Fruit fly (Drosophila melanogaster) whole organism, embryonic: ENCODE measurements around the gene Nckx30C.
A peak's percentile ranks its signal among the peaks of the same experiment; 100 is the strongest.

Source experiments
- B-H1 ChIP-seq: fragments of 200-800 bp; sonication (Bioruptor generic); IDR thresholded peaks from 3 replicates; pipeline ENCODE4 v1.3.6; 2022; ENCODE audit warnings: missing biosample characterization, missing genetic modification characterization
- CG10147 ChIP-seq: fragments of 200-800 bp; sonication (Bioruptor generic); optimal IDR thresholded peaks from 2 replicates; lab custom pipeline; 2019; ENCODE audit warnings: missing biosample characterization, mild to moderate bottlenecking, missing genetic modification characterization, moderate library complexity
- CG10321 ChIP-seq: fragments of 200-800 bp; sonication (Bioruptor generic); IDR thresholded peaks from 2 replicates; pipeline ENCODE4 v1.3.6; 2022; ENCODE audit warnings: missing biosample characterization, missing genetic modification characterization
- CG10366 ChIP-seq: fragments of 200-800 bp; sonication (Bioruptor generic); IDR thresholded peaks from 2 replicates; pipeline ENCODE4 v1.3.6; 2022; ENCODE audit warnings: missing biosample characterization, missing genetic modification characterization
- CG11696 ChIP-seq: fragments of 200-800 bp; sonication (Bioruptor generic); IDR thresholded peaks from 2 replicates; pipeline ENCODE4 v1.3.6; 2022; ENCODE audit warnings: missing biosample characterization, missing genetic modification characterization
- CG14441 ChIP-seq: fragments of 200-800 bp; sonication (Bioruptor generic); IDR thresholded peaks from 2 replicates; pipeline ENCODE4 v1.3.6; 2022; ENCODE audit warnings: missing biosample characterization, missing genetic modification characterization
- CG15269 ChIP-seq: fragments of 200-800 bp; sonication (Bioruptor generic); optimal IDR thresholded peaks from 2 replicates; lab custom pipeline; 2018; ENCODE audit warnings: missing biosample characterization, mild to moderate bottlenecking, missing genetic modification characterization, moderate library complexity
- CG16779 ChIP-seq: fragments of 200-800 bp; sonication (Bioruptor generic); IDR thresholded peaks from 2 replicates; pipeline ENCODE4 v1.3.6; 2022; ENCODE audit warnings: missing biosample characterization, missing genetic modification characterization
- CG17361 ChIP-seq: fragments of 200-800 bp; sonication (Bioruptor generic); IDR thresholded peaks from 3 replicates; pipeline ENCODE4 v1.3.6; 2022; ENCODE audit warnings: missing biosample characterization, missing genetic modification characterization
- CG17802 ChIP-seq: fragments of 200-800 bp; sonication (Bioruptor generic); optimal IDR thresholded peaks from 2 replicates; lab custom pipeline; 2018; ENCODE audit warnings: missing biosample characterization, mild to moderate bottlenecking, missing genetic modification characterization, moderate library complexity
- CG17829 ChIP-seq: fragments of 200-800 bp; optimal IDR thresholded peaks from 2 replicates; lab custom pipeline; 2019; ENCODE audit warnings: missing biosample characterization, mild to moderate bottlenecking, missing genetic modification characterization, moderate library complexity
- CG17912 ChIP-seq: fragments of 200-800 bp; sonication (Bioruptor generic); optimal IDR thresholded peaks from 2 replicates; lab custom pipeline; 2018; ENCODE audit warnings: missing biosample characterization, mild to moderate bottlenecking, missing genetic modification characterization
- CG1792 ChIP-seq: fragments of 200-800 bp; sonication (Bioruptor generic); optimal IDR thresholded peaks from 2 replicates; lab custom pipeline; 2016; ENCODE audit warnings: missing biosample characterization, missing genetic modification characterization
- CG2199 ChIP-seq: fragments of 200-800 bp; sonication (Bioruptor generic); IDR thresholded peaks from 3 replicates; pipeline ENCODE4 v1.3.6; 2022; ENCODE audit warnings: missing biosample characterization, missing genetic modification characterization
- CG3847 ChIP-seq: fragments of 200-800 bp; sonication (Bioruptor generic); IDR thresholded peaks from 2 replicates; pipeline ENCODE4 v1.3.6; 2022; ENCODE audit warnings: missing biosample characterization, missing genetic modification characterization
- CG4282 ChIP-seq: fragments of 200-800 bp; sonication (Bioruptor generic); optimal IDR thresholded peaks from 2 replicates; lab custom pipeline; 2016; ENCODE audit warnings: missing biosample characterization, missing genetic modification characterization
- CG4424 ChIP-seq: fragments of 200-800 bp; sonication (Bioruptor generic); optimal IDR thresholded peaks from 3 replicates; lab custom pipeline; 2016; ENCODE audit warnings: missing biosample characterization, missing genetic modification characterization
- CG4707 ChIP-seq: fragments of 200-800 bp; sonication (Bioruptor generic); optimal IDR thresholded peaks from 2 replicates; lab custom pipeline; 2018; ENCODE audit warnings: missing biosample characterization, mild to moderate bottlenecking, missing genetic modification characterization, moderate library complexity
- CG6254 ChIP-seq: fragments of 200-800 bp; sonication (Bioruptor generic); optimal IDR thresholded peaks from 3 replicates; lab custom pipeline; 2017; ENCODE audit warnings: mild to moderate bottlenecking, missing biosample characterization, missing genetic modification reagents, missing genetic modification characterization
- CG6765 ChIP-seq: fragments of 200-800 bp; sonication (Bioruptor generic); optimal IDR thresholded peaks from 3 replicates; lab custom pipeline; 2017; ENCODE audit warnings: missing biosample characterization, mild to moderate bottlenecking, missing genetic modification characterization
- CG7271 ChIP-seq: fragments of 200-800 bp; sonication (Bioruptor generic); optimal IDR thresholded peaks from 2 replicates; lab custom pipeline; 2018; ENCODE audit warnings: missing biosample characterization, mild to moderate bottlenecking, missing genetic modification characterization, moderate library complexity
- CG8290 ChIP-seq, 3 experiments: fragments of 200-800 bp; sonication (Bioruptor generic); optimal IDR thresholded peaks; 2 replicates each; lab custom pipeline; 2016 to 2019; ENCODE audit warnings: missing biosample characterization in 3 of 3, missing genetic modification characterization in 3 of 3, mild to moderate bottlenecking in 2 of 3, moderate library complexity in 1 of 3
- CG8478 ChIP-seq: fragments of >200 bp; optimal IDR thresholded peaks from 2 replicates; lab custom pipeline; 2018
- Deaf1 ChIP-seq: fragments of 200-800 bp; optimal IDR thresholded peaks from 3 replicates; lab custom pipeline; 2019; ENCODE audit warnings: missing biosample characterization, mild to moderate bottlenecking, missing genetic modification characterization, moderate library complexity
- Dfd ChIP-seq, 2 experiments: fragments of >200 bp; optimal IDR thresholded peaks; 2 replicates each; lab custom pipeline; 2017; ENCODE audit warnings: missing biosample characterization in 2 of 2, missing genetic modification characterization in 2 of 2
- ERR ChIP-seq: fragments of 200-800 bp; sonication (Bioruptor generic); optimal IDR thresholded peaks from 2 replicates; lab custom pipeline; 2016; ENCODE audit warnings: missing biosample characterization, missing genetic modification characterization
- HLH3B ChIP-seq: fragments of 200-800 bp; sonication (Bioruptor generic); IDR thresholded peaks from 2 replicates; pipeline ENCODE4 v1.3.6; 2022; ENCODE audit warnings: missing biosample characterization, missing genetic modification characterization
- HLH4C ChIP-seq: fragments of 200-800 bp; sonication (Bioruptor generic); IDR thresholded peaks from 3 replicates; pipeline ENCODE4 v1.3.6; 2022; ENCODE audit warnings: missing biosample characterization, missing genetic modification characterization; ENCODE audit not compliant: partially characterized antibody
- Hr78 ChIP-seq, 2 experiments: fragments of 200-800 bp in 1 of 2; fragments of >200 bp in 1 of 2; sonication (Bioruptor generic) in 1 of 2; optimal IDR thresholded peaks; 2 replicates each; lab custom pipeline; 2017 to 2019; ENCODE audit warnings: missing biosample characterization in 2 of 2, missing genetic modification characterization in 2 of 2, mild to moderate bottlenecking in 1 of 2, moderate library complexity in 1 of 2
- Lim3 ChIP-seq: fragments of 200-800 bp; sonication (Bioruptor generic); IDR thresholded peaks from 2 replicates; pipeline ENCODE4 v1.3.6; 2022; ENCODE audit warnings: missing biosample characterization, missing genetic modification characterization
- Pdp1 ChIP-seq, 2 experiments: fragments of 200-800 bp; sonication (Bioruptor generic); optimal IDR thresholded peaks; 3 replicates each; lab custom pipeline; 2016; ENCODE audit warnings: missing biosample characterization in 2 of 2, missing genetic modification characterization in 2 of 2, mild to moderate bottlenecking in 1 of 2, moderate library complexity in 1 of 2
- Sox100B ChIP-seq: fragments of 200-800 bp; sonication (Bioruptor generic); optimal IDR thresholded peaks from 3 replicates; lab custom pipeline; 2018; ENCODE audit warnings: missing biosample characterization, mild to moderate bottlenecking, missing genetic modification characterization
- Vsx1 ChIP-seq: fragments of 200-800 bp; sonication (Bioruptor generic); optimal IDR thresholded peaks from 2 replicates; lab custom pipeline; 2017; ENCODE audit warnings: missing biosample characterization, mild to moderate bottlenecking, missing genetic modification characterization, missing genetic modification reagents
- YL-1 ChIP-seq: fragments of 200-800 bp; sonication (Bioruptor generic); optimal IDR thresholded peaks from 3 replicates; lab custom pipeline; 2017; ENCODE audit warnings: missing biosample characterization, mild to moderate bottlenecking, missing genetic modification characterization
- ab ChIP-seq: fragments of 200-800 bp; sonication (Bioruptor generic); optimal IDR thresholded peaks from 2 replicates; lab custom pipeline; 2016; ENCODE audit warnings: missing biosample characterization, missing genetic modification characterization
- hkb ChIP-seq, 2 experiments: fragments of 200-800 bp in 1 of 2; fragments of >200 bp in 1 of 2; sonication (Bioruptor generic) in 1 of 2; IDR thresholded peaks in 1 of 2; optimal IDR thresholded peaks in 1 of 2; 2 replicates each; pipeline versions ENCODE4 v1.3.6 to Lab custom; 2017 to 2022; ENCODE audit warnings: missing biosample characterization in 1 of 2, missing genetic modification characterization in 1 of 2
- jing ChIP-seq: fragments of 200-800 bp; sonication (Bioruptor generic); optimal IDR thresholded peaks from 2 replicates; lab custom pipeline; 2018; ENCODE audit warnings: missing biosample characterization, mild to moderate bottlenecking, missing genetic modification characterization
- jumu ChIP-seq: fragments of 200-800 bp; sonication (Bioruptor generic); optimal IDR thresholded peaks from 3 replicates; lab custom pipeline; 2016; ENCODE audit warnings: missing biosample characterization, missing genetic modification characterization
- kni ChIP-seq: fragments of 200-800 bp; sonication (Bioruptor generic); optimal IDR thresholded peaks from 3 replicates; lab custom pipeline; 2017; ENCODE audit warnings: mild to moderate bottlenecking, missing biosample characterization, missing genetic modification reagents, missing genetic modification characterization
- lbe ChIP-seq: fragments of 200-800 bp; sonication (Bioruptor generic); optimal IDR thresholded peaks from 2 replicates; lab custom pipeline; 2016; ENCODE audit warnings: missing biosample characterization, mild to moderate bottlenecking, missing genetic modification characterization
- lmd ChIP-seq: fragments of 200-800 bp; sonication (Bioruptor generic); IDR thresholded peaks from 2 replicates; pipeline ENCODE4 v1.3.6; 2022; ENCODE audit warnings: missing biosample characterization, missing genetic modification characterization
- nerfin-2 ChIP-seq: fragments of 200-800 bp; sonication (Bioruptor generic); IDR thresholded peaks from 2 replicates; pipeline ENCODE4 v1.3.6; 2022; ENCODE audit warnings: missing biosample characterization, missing genetic modification characterization; ENCODE audit not compliant: partially characterized antibody
- pros ChIP-seq: fragments of 200-800 bp; sonication (Bioruptor generic); optimal IDR thresholded peaks from 3 replicates; lab custom pipeline; 2019; ENCODE audit warnings: missing biosample characterization, mild to moderate bottlenecking, missing genetic modification characterization, moderate library complexity
- salm ChIP-seq: fragments of 200-800 bp; sonication (Bioruptor generic); optimal IDR thresholded peaks from 2 replicates; lab custom pipeline; 2018; ENCODE audit warnings: missing biosample characterization, mild to moderate bottlenecking, missing genetic modification characterization
- seq ChIP-seq: fragments of 200-800 bp; sonication (Bioruptor generic); IDR thresholded peaks from 2 replicates; pipeline ENCODE4 v1.3.6; 2022; ENCODE audit warnings: missing biosample characterization, missing genetic modification characterization
- slp2 ChIP-seq: fragments of 200-800 bp; sonication (Bioruptor generic); optimal IDR thresholded peaks from 2 replicates; lab custom pipeline; 2016; ENCODE audit warnings: missing biosample characterization, missing genetic modification characterization
- tup ChIP-seq: fragments of 200-800 bp; sonication (Bioruptor generic); optimal IDR thresholded peaks from 2 replicates; lab custom pipeline; 2016; ENCODE audit warnings: missing biosample characterization, mild to moderate bottlenecking, missing genetic modification characterization, moderate library complexity
- z ChIP-seq: fragments of 200-800 bp; sonication (Bioruptor generic); IDR thresholded peaks from 3 replicates; pipeline ENCODE4 v1.3.6; 2022; ENCODE audit warnings: missing biosample characterization, missing genetic modification characterization
- zen ChIP-seq: fragments of 200-800 bp; sonication (Bioruptor generic); optimal IDR thresholded peaks from 3 replicates; lab custom pipeline; 2018; ENCODE audit warnings: missing biosample characterization, mild to moderate bottlenecking, missing genetic modification characterization, moderate library complexity

The Nckx30C gene

DNA sequence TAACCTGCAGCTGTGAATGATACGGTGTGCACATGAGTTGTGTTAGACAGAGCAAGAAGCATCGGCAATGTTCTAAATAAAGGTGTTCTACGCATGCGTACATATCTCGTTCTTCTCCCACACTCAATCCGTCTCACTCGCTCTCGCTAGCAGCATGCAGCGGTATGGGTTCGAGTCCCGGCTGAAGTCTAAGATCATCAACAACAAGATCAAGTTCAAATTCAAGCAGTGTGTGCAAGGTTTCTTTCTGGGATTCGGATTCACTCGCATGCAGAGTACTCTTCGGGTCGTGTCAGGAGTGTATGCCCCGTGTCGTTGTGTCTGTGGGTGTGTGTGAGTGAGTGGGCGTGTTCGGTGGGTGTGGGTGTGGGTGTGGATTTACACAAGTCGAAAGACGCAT lies 15.0 kb downstream of the Nckx30C start (continued):
- TF ChIP-seq CG4282 (no peak), Vsx1 (GFP tag; lab: Kevin White, UChicago) (no peak), YL-1 (no peak), CG16779 (GFP tag; lab: Robert Waterston, UW) (no peak), CG10366 (GFP tag; lab: Robert Waterston, UW) (no peak), CG8290 (GFP tag; optimal IDR thresholded peaks at IDR 0.05; lab: Kevin White, UChicago) (peak; percentile 35), CG8290 (tag; optimal IDR thresholded peaks at IDR 0.05; lab: Kevin White, UChicago) (no peak), CG14441 (GFP tag; lab: Robert Waterston, UW) (no peak), CG8478 (peak; percentile 95), pros (GFP tag; lab: Kevin White, UChicago) (peak; percentile 17), Hr78 (GFP tag; optimal IDR thresholded peaks at IDR 0.05; lab: Kevin White, UChicago) (peak in 1 of 2 experiments; percentile 23), CG11696 (no peak), CG17912 (no peak), nerfin-2 (GFP tag; lab: Robert Waterston, UW) (0 out of 2 replicates have a peak, but pooled peaks have one; percentile 16), HLH3B (0 out of 2 replicates have a peak, but pooled peaks have one; percentile 14), CG2199 (GFP tag; lab: Robert Waterston, UW) (peak; percentile 95), hkb (optimal IDR thresholded peaks at IDR 0.05; lab: Kevin White, UChicago) (no peak), hkb (GFP tag; IDR thresholded peaks at IDR 0.05; lab: Robert Waterston, UW) (no peak), B-H1 (no peak), seq (GFP tag; lab: Robert Waterston, UW) (no peak), CG17802 (tag; lab: Kevin White, UChicago) (no peak), ERR (no peak), CG10147 (GFP tag; lab: Kevin White, UChicago) (no peak), CG6765 (GFP tag; lab: Kevin White, UChicago) (no peak), CG17361 (GFP tag; lab: Robert Waterston, UW) (no peak), slp2 (GFP tag; lab: Kevin White, UChicago) (no peak), CG6254 (GFP tag; lab: Kevin White, UChicago) (no peak), CG4424 (GFP tag; lab: Kevin White, UChicago) (no peak), z (GFP tag; lab: Robert Waterston, UW) (0 out of 3 replicates have a peak, but pooled peaks have one; percentile 7), zen (tag; lab: Kevin White, UChicago) (peak; percentile 28), Dfd (GFP tag; optimal IDR thresholded peaks at IDR 0.05; lab: Kevin White, UChicago) (peak in 1 of 2 experiments; percentile 23), HLH4C (no peak), salm (tag; lab: Kevin White, UChicago) (no peak), CG3847 (GFP tag; lab: Robert Waterston, UW) (no peak), Lim3 (GFP tag; lab: Robert Waterston, UW) (no peak), lmd (GFP tag; lab: Robert Waterston, UW) (no peak), jumu (GFP tag; lab: Kevin White, UChicago) (no peak), kni (GFP tag; lab: Kevin White, UChicago) (peak; percentile 30), ab (no peak), jing (GFP tag; lab: Kevin White, UChicago) (no peak), CG10321 (0 out of 2 replicates have a peak, but pooled peaks have one; percentile 23), CG15269 (tag; lab: Kevin White, UChicago) (no peak), lbe (GFP tag; lab: Kevin White, UChicago) (no peak), Deaf1 (tag; lab: Kevin White, UChicago) (peak; percentile 80), tup (GFP tag; lab: Kevin White, UChicago) (no peak), Sox100B (GFP tag; lab: Kevin White, UChicago) (no peak), CG1792 (GFP tag; lab: Kevin White, UChicago) (no peak), CG17829 (tag; lab: Kevin White, UChicago) (peak; percentile 4), Pdp1 (GFP tag; optimal IDR thresholded peaks at IDR 0.05; lab: Kevin White, UChicago) (no peak), CG7271 (tag; lab: Kevin White, UChicago) (no peak), CG4707 (GFP tag; lab: Kevin White, UChicago) (no peak)
